Fruit fly (Drosophila melanogaster) whole organism, wandering third instar larva: ENCODE data around the gene Or2a.

ENCODE experiments used
- GATAd ChIP-seq: sonication (Bioruptor generic); optimal IDR thresholded peaks from 2 replicates; lab custom pipeline; 2016; ENCODE audit warnings: missing biosample characterization, missing genetic modification characterization
- HLH106 ChIP-seq: fragments of 200-800 bp; optimal IDR thresholded peaks from 3 replicates; lab custom pipeline; 2019; ENCODE audit warnings: missing biosample characterization, mild to moderate bottlenecking, missing genetic modification characterization, moderate library complexity
- Hr83 ChIP-seq: fragments of 200-300 bp; sonication (Bioruptor generic); optimal IDR thresholded peaks from 2 replicates; lab custom pipeline; 2016; ENCODE audit warnings: missing biosample characterization, mild to moderate bottlenecking, missing genetic modification characterization, moderate library complexity; ENCODE audit not compliant: poor library complexity, severe bottlenecking
- N ChIP-seq: fragments of >200 bp; optimal IDR thresholded peaks from 2 replicates; lab custom pipeline; 2018; ENCODE audit warnings: missing biosample characterization, missing external identifiers, missing genetic modification characterization
- Vsx2 ChIP-seq: fragments of 200-300, 225-300 bp; sonication (Bioruptor generic); optimal IDR thresholded peaks from 2 replicates; lab custom pipeline; 2018; ENCODE audit warnings: missing biosample characterization, missing genetic modification characterization; ENCODE audit not compliant: partially characterized antibody
- dmrt93B ChIP-seq: fragments of 200-800 bp; sonication (Bioruptor generic); optimal IDR thresholded peaks from 2 replicates; lab custom pipeline; 2018; ENCODE audit warnings: missing biosample characterization, mild to moderate bottlenecking, missing genetic modification characterization
- dsf ChIP-seq: sonication (Bioruptor generic); optimal IDR thresholded peaks from 2 replicates; lab custom pipeline; 2016; ENCODE audit warnings: missing biosample characterization, missing genetic modification characterization, borderline replicate concordance
- ey ChIP-seq: fragments of 200-800 bp; sonication (Bioruptor generic); optimal IDR thresholded peaks from 2 replicates; lab custom pipeline; 2016; ENCODE audit warnings: missing biosample characterization, missing genetic modification characterization
- fru ChIP-seq: fragments of 200-800 bp; sonication (Bioruptor generic); optimal IDR thresholded peaks from 3 replicates; lab custom pipeline; 2016; ENCODE audit warnings: missing biosample characterization, mild to moderate bottlenecking, missing genetic modification characterization
- psq ChIP-seq: fragments of 200-800 bp; sonication (Bioruptor generic); optimal IDR thresholded peaks from 3 replicates; lab custom pipeline; 2017; ENCODE audit warnings: missing biosample characterization, mild to moderate bottlenecking, missing genetic modification characterization, moderate library complexity
- sv ChIP-seq: fragments of 200-800 bp; sonication (Bioruptor generic); optimal IDR thresholded peaks from 3 replicates; lab custom pipeline; 2016; ENCODE audit warnings: missing biosample characterization, missing genetic modification characterization

DNA sequence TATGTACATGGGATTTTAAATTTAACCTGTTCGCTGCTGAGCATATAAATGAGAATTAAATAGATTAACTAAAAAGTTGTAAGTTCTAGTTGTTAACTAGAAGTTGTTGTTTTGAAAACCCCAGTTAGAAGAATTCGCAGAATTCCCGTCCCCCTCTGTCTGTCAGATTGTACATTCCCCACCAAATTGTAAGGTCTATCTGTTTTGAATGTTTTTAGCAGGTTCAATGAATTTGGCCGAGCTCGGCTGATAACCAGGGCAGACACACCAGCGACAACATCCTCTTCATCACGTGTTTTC is 47.8 kb upstream of the Or2a start:
- TF ChIP-seq fru (GFP tag; lab: Kevin White, UChicago) (no peak), GATAd (GFP tag; lab: Kevin White, UChicago) (no peak), Vsx2 (GFP tag; lab: Kevin White, UChicago) (no peak), dmrt93B (GFP tag; lab: Kevin White, UChicago) (no peak), HLH106 (tag; lab: Kevin White, UChicago) (no peak), ey (GFP tag; lab: Kevin White, UChicago) (no peak), sv (GFP tag; lab: Kevin White, UChicago) (no peak), Hr83 (no peak), N (no peak), psq (GFP tag; lab: Kevin White, UChicago) (no peak), dsf (no peak)
